Fruit fly (Drosophila melanogaster) Kc167 (cell line): ENCODE results near the gene Fmr1.

Experiments
- Sin3A ChIP-seq: fragments of >200 bp; optimal IDR thresholded peaks from 2 replicates; lab custom pipeline; 2018; ENCODE audit warnings: missing external identifiers
- psq ChIP-seq: fragments of >200 bp; optimal IDR thresholded peaks from 2 replicates; lab custom pipeline; 2017; ENCODE audit warnings: missing external identifiers
- ttk ChIP-seq: sonication (Bioruptor generic); optimal IDR thresholded peaks from 2 replicates; lab custom pipeline; 2017; ENCODE audit warnings: missing external identifiers

DNA sequence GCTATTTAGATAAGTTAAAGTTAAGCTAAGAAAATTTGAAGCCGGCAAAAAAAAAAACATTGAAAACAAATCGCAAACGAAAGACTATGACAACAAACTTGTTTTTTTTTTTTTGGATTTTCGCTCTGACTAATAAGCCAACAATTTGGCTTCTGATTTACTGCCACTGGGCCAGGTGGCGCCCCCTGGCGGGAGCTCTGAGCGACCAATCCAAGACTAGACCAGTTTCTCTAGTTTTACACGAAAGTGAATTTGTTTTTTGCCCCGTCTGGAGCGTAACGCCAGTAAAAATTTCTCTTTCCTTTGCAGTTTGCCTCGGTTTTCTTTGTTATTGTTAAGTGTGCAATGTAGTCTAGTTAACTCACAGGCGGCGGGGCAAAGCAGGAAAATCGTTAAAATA lies 14.8 kb upstream of the Fmr1 start:
- TF ChIP-seq psq (lab: Kevin White, UChicago) = no peak
- TF ChIP-seq ttk = no peak
- TF ChIP-seq Sin3A (lab: Kevin White, UChicago) = no peak
